Fruit fly (Drosophila melanogaster): ENCODE measurements around the gene alpha4GT1.
A peak's percentile ranks its signal among the peaks of the same experiment; 100 is the strongest.

The alpha4GT1 gene

dm6 chr2L:3003399-3003798, 19.5 kb downstream of the alpha4GT1 start (continued):
- TF ChIP-seq CG31365 (tag; optimal IDR thresholded peaks at IDR 0.05): no peak
- no peak for TF ChIP-seq CG9876 (GFP tag; optimal IDR thresholded peaks at IDR 0.05)
- TF ChIP-seq CG15696 (tag; optimal IDR thresholded peaks at IDR 0.05): no peak
- no peak for TF ChIP-seq CG4360 (GFP tag; IDR thresholded peaks at IDR 0.05)
- peak; percentile 26 for TF ChIP-seq NfI (GFP tag; optimal IDR thresholded peaks at IDR 0.05)
- TF ChIP-seq CG11695 (GFP tag; IDR thresholded peaks at IDR 0.05): 0 out of 3 replicates have a peak, but pooled peaks have one; percentile 26
- TF ChIP-seq CG16779 (GFP tag; IDR thresholded peaks at IDR 0.05): no peak
- TF ChIP-seq Hr78 (GFP tag; optimal IDR thresholded peaks at IDR 0.05): peak in 1 of 2 experiments; percentile 9
- TF ChIP-seq cad (GFP tag; optimal IDR thresholded peaks at IDR 0.05): no peak
- peak; percentile 40; the same call in 1 of the 2 replicates for TF ChIP-seq CG10366 (GFP tag; IDR thresholded peaks at IDR 0.05)
- TF ChIP-seq CG30431 (GFP tag; optimal IDR thresholded peaks at IDR 0.05): no peak
- TF ChIP-seq onecut (GFP tag; IDR thresholded peaks at IDR 0.05): peak; percentile 25; the same call in 1 of the 2 replicates
- TF ChIP-seq ham (GFP tag; IDR thresholded peaks at IDR 0.05): no peak
- peak; percentile 51; the same call in 2 of the 3 replicates for TF ChIP-seq row (GFP tag; IDR thresholded peaks at IDR 0.05)
- TF ChIP-seq ATbp (GFP tag; optimal IDR thresholded peaks at IDR 0.05): peak; percentile 85
- TF ChIP-seq fd96Cb (tag; optimal IDR thresholded peaks at IDR 0.05): peak; percentile 65
- peak; percentile 49 for TF ChIP-seq ewg (GFP tag; optimal IDR thresholded peaks at IDR 0.05)
- TF ChIP-seq CG1647 (GFP tag; optimal IDR thresholded peaks at IDR 0.05): no peak
- TF ChIP-seq H2.0 (GFP tag; IDR thresholded peaks at IDR 0.05): 0 out of 2 replicates have a peak, but pooled peaks have one; percentile 25
- no peak for TF ChIP-seq nom (GFP tag; optimal IDR thresholded peaks at IDR 0.05)
- TF ChIP-seq Sry-β (GFP tag; optimal IDR thresholded peaks at IDR 0.05): no peak
- TF ChIP-seq ttk (GFP tag; IDR thresholded peaks at IDR 0.05): peak; percentile 14; the same call in 1 of the 2 replicates
- TF ChIP-seq CG11504 (tag; optimal IDR thresholded peaks at IDR 0.05): peak; percentile 81
- TF ChIP-seq HHEX (GFP tag; optimal IDR thresholded peaks at IDR 0.05): peak; percentile 55
- TF ChIP-seq Max (GFP tag; optimal IDR thresholded peaks at IDR 0.05): no peak
- no peak for TF ChIP-seq prd (optimal IDR thresholded peaks at IDR 0.05)
- peak; percentile 47; the same call in 2 of the 3 replicates for TF ChIP-seq prd (GFP tag; IDR thresholded peaks at IDR 0.05)
- no peak for TF ChIP-seq CG7745 (tag; optimal IDR thresholded peaks at IDR 0.05)
- TF ChIP-seq B-H2 (GFP tag; optimal IDR thresholded peaks at IDR 0.05): no peak
- TF ChIP-seq tup (GFP tag; optimal IDR thresholded peaks at IDR 0.05): no peak
- TF ChIP-seq org-1 (GFP tag; optimal IDR thresholded peaks at IDR 0.05): peak; percentile 8
- no peak for TF ChIP-seq shn (GFP tag; optimal IDR thresholded peaks at IDR 0.05)
- TF ChIP-seq phol (tag; optimal IDR thresholded peaks at IDR 0.05): peak; percentile 66
- peak; percentile 61 for TF ChIP-seq HLH3B (GFP tag; IDR thresholded peaks at IDR 0.05)
- TF ChIP-seq sd (tag; optimal IDR thresholded peaks at IDR 0.05): peak; percentile 20
- no peak for TF ChIP-seq CG18011 (GFP tag; optimal IDR thresholded peaks at IDR 0.05)
- TF ChIP-seq Hr39 (optimal IDR thresholded peaks at IDR 0.05): no peak
- no peak for TF ChIP-seq CG3281 (GFP tag; optimal IDR thresholded peaks at IDR 0.05)
- TF ChIP-seq btn (GFP tag; optimal IDR thresholded peaks at IDR 0.05): peak; percentile 30
- no peak for TF ChIP-seq hkb (optimal IDR thresholded peaks at IDR 0.05)
- TF ChIP-seq hkb (GFP tag; IDR thresholded peaks at IDR 0.05): 0 out of 2 replicates have a peak, but pooled peaks have one; percentile 55
- TF ChIP-seq Oli (tag; optimal IDR thresholded peaks at IDR 0.05): peak; percentile 63
- TF ChIP-seq Dfd (GFP tag; optimal IDR thresholded peaks at IDR 0.05): no peak
- TF ChIP-seq Ravus (GFP tag; IDR thresholded peaks at IDR 0.05): no peak
- TF ChIP-seq CoRest (tag; optimal IDR thresholded peaks at IDR 0.05): peak; percentile 54
- no peak for TF ChIP-seq dimm (GFP tag; IDR thresholded peaks at IDR 0.05)
- TF ChIP-seq HmgZ (tag; optimal IDR thresholded peaks at IDR 0.05): no peak
- TF ChIP-seq kah (GFP tag; optimal IDR thresholded peaks at IDR 0.05): peak; percentile 51
- peak; percentile 13 for TF ChIP-seq CG18619 (GFP tag; optimal IDR thresholded peaks at IDR 0.05)
- no peak for TF ChIP-seq HLH54F (GFP tag; optimal IDR thresholded peaks at IDR 0.05)
- no peak for TF ChIP-seq CG9797 (GFP tag; optimal IDR thresholded peaks at IDR 0.05)

Data from whole organism, embryonic.